Fruit fly (Drosophila melanogaster): ENCODE data around the gene CIAPIN1.

The CIAPIN1 gene

dm6 chr2L:15011779-15012178 lies 26.9 kb downstream of the CIAPIN1 start:
- TF ChIP-seq Vsx2 (GFP tag; optimal IDR thresholded peaks at IDR 0.05; ENCODE audit: partially characterized antibody), result no peak
- no peak for TF ChIP-seq Dif (GFP tag; optimal IDR thresholded peaks at IDR 0.05; ENCODE audit: partially characterized antibody)
- TF ChIP-seq fru (GFP tag; optimal IDR thresholded peaks at IDR 0.05), result no peak
- no peak for TF ChIP-seq dsf (GFP tag; optimal IDR thresholded peaks at IDR 0.05; ENCODE audit: borderline replicate concordance)
- no peak for TF ChIP-seq Jra (GFP tag; optimal IDR thresholded peaks at IDR 0.05)
- no peak for TF ChIP-seq rgr (GFP tag; optimal IDR thresholded peaks at IDR 0.05)
- no peak for TF ChIP-seq Abd-B (GFP tag; optimal IDR thresholded peaks at IDR 0.05)
- TF ChIP-seq sv (GFP tag; optimal IDR thresholded peaks at IDR 0.05), result no peak
- no peak for TF ChIP-seq Hr78 (GFP tag; optimal IDR thresholded peaks at IDR 0.05)
- TF ChIP-seq OdsH (GFP tag; optimal IDR thresholded peaks at IDR 0.05), result no peak
- no peak for TF ChIP-seq sage (GFP tag; optimal IDR thresholded peaks at IDR 0.05)
- no peak for TF ChIP-seq ey (GFP tag; optimal IDR thresholded peaks at IDR 0.05)
- no peak for TF ChIP-seq psq (GFP tag; optimal IDR thresholded peaks at IDR 0.05)

- TF ChIP-seq foxo (GFP tag; optimal IDR thresholded peaks at IDR 0.05) (peak in 1 of 2 experiments; percentile 87), Dif (GFP tag; optimal IDR thresholded peaks at IDR 0.05; ENCODE audit: partially characterized antibody) (no peak), sage (GFP tag; optimal IDR thresholded peaks at IDR 0.05) (peak; percentile 49), dl (GFP tag; optimal IDR thresholded peaks at IDR 0.05; ENCODE audit: insufficient read depth in 1 of 2, partially characterized antibody in 2 of 2) (no peak), Jra (GFP tag; optimal IDR thresholded peaks at IDR 0.05) (peak; percentile 57), woc (GFP tag; optimal IDR thresholded peaks at IDR 0.05) (peak; percentile 66), Rel (GFP tag; optimal IDR thresholded peaks at IDR 0.05) (no peak), Rel (tag; optimal IDR thresholded peaks at IDR 0.05) (peak; percentile 22), Mio (GFP tag; optimal IDR thresholded peaks at IDR 0.05) (no peak), ey (GFP tag; optimal IDR thresholded peaks at IDR 0.05) (peak; percentile 74), Dfd (GFP tag; optimal IDR thresholded peaks at IDR 0.05) (no peak), Hr83 (GFP tag; optimal IDR thresholded peaks at IDR 0.05; ENCODE audit: poor library complexity, severe bottlenecking) (peak; percentile 43), GATAd (GFP tag; optimal IDR thresholded peaks at IDR 0.05) (peak; percentile 56), Vsx2 (GFP tag; optimal IDR thresholded peaks at IDR 0.05; ENCODE audit: partially characterized antibody) (no peak), sv (GFP tag; optimal IDR thresholded peaks at IDR 0.05) (peak; percentile 82), fru (GFP tag; optimal IDR thresholded peaks at IDR 0.05) (peak; percentile 77), Abd-B (GFP tag; optimal IDR thresholded peaks at IDR 0.05) (no peak), CG9705 (GFP tag; optimal IDR thresholded peaks at IDR 0.05) (peak; percentile 61), brk (GFP tag; optimal IDR thresholded peaks at IDR 0.05) (no peak), CrebA (GFP tag; optimal IDR thresholded peaks at IDR 0.05; ENCODE audit: borderline replicate concordance) (no peak), dsf (GFP tag; optimal IDR thresholded peaks at IDR 0.05; ENCODE audit: borderline replicate concordance) (peak; percentile 57), rgr (GFP tag; optimal IDR thresholded peaks at IDR 0.05) (peak; percentile 89), Hnf4 (GFP tag; optimal IDR thresholded peaks at IDR 0.05) (no peak), Sp1 (GFP tag; optimal IDR thresholded peaks at IDR 0.05) (peak; percentile 73), dmrt93B (GFP tag; optimal IDR thresholded peaks at IDR 0.05) (no peak), Myc (optimal IDR thresholded peaks at IDR 0.05) (no peak), h (GFP tag; optimal IDR thresholded peaks at IDR 0.05) (peak; percentile 87), usp (GFP tag; optimal IDR thresholded peaks at IDR 0.05) (no peak), tai (GFP tag; optimal IDR thresholded peaks at IDR 0.05) (no peak), Hr78 (GFP tag; optimal IDR thresholded peaks at IDR 0.05) (no peak), br (GFP tag; optimal IDR thresholded peaks at IDR 0.05) (peak; percentile 65), pan (optimal IDR thresholded peaks at IDR 0.05) (no peak), OdsH (GFP tag; optimal IDR thresholded peaks at IDR 0.05) (peak; percentile 83), lola (GFP tag; optimal IDR thresholded peaks at IDR 0.05) (no peak), jim (GFP tag; optimal IDR thresholded peaks at IDR 0.05) (no peak), CG32264 (GFP tag; optimal IDR thresholded peaks at IDR 0.05) (no peak), psq (GFP tag; optimal IDR thresholded peaks at IDR 0.05) (peak; percentile 72), HLH106 (tag; optimal IDR thresholded peaks at IDR 0.05) (peak; percentile 83), N (GFP tag; optimal IDR thresholded peaks at IDR 0.05) (no peak)
Observed at dm6 chr2L:15009703-15010102, 29.0 kb downstream of the CIAPIN1 start, which contains the start of the genes THG and Rnmt. THG (minus strand) TSS chr2L:15009724. Rnmt (plus strand) TSS chr2L:15009939.
